Fruit fly (Drosophila melanogaster) S2 (cell line): ENCODE measurements around the gene wisp.

Experiments used
- CG8478 ChIP-seq: fragments of >200 bp; optimal IDR thresholded peaks from 2 replicates; lab custom pipeline; 2018
- CTCF ChIP-seq, 2 experiments: fragments of >200 bp; optimal IDR thresholded peaks; 2 replicates each; lab custom pipeline; 2018

DNA sequence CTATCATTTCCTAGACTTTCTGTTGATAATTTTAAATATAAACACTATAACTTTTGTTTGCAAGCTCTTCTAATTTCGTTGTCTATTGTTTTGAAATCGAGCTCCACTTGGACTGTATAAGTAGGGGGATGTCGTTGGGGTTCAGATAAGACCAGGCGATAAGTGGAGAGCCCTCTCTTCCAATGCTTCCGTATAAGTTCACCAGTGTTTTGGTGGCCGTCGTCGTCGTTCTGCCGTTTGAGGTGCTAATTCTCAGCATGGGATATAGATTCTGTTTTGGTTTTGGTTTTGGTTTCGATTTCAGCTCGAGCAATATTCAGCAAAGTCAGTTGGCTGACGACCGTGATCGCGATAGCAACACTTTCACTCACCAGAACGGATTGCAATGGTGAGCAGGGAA lies 20.6 kb upstream of the wisp start, which contains the start of gene CG15739:
- TF ChIP-seq CTCF (optimal IDR thresholded peaks at IDR 0.05; lab: Kevin White, UChicago) (no peak), CG8478 (no peak)
